Worm (Caenorhabditis elegans): ENCODE data around the gene col-97.

DNA sequence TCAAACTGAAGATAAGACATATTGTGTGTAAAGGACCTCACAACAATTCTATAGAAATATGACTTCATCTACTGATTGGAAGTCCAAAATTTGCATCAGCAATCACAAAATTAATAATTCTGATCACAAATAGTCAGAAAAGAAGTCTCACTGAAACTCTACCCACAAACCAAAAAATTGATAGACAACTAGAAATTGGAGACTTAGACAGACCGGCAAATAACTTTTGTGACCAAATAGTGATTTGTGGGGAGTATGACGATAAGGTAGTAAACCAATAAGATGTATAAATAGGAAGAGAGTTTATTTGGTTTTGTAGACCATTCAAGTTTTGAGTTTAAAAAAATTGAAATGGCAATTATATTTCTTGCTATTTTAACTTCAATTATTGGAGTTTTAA is 30.8 kb upstream of the col-97 start, which contains the start of gene cyp-13A12:
- TF ChIP-seq ztf-11 (tag; optimal IDR thresholded peaks at IDR 0.05) = no peak
- TF ChIP-seq elt-3 (tag; optimal IDR thresholded peaks at IDR 0.05) = no peak

All from whole organism, mixed stage, embryonic.